Worm (Caenorhabditis elegans): ENCODE measurements around the gene cey-1.

cey-1 gene

DNA sequence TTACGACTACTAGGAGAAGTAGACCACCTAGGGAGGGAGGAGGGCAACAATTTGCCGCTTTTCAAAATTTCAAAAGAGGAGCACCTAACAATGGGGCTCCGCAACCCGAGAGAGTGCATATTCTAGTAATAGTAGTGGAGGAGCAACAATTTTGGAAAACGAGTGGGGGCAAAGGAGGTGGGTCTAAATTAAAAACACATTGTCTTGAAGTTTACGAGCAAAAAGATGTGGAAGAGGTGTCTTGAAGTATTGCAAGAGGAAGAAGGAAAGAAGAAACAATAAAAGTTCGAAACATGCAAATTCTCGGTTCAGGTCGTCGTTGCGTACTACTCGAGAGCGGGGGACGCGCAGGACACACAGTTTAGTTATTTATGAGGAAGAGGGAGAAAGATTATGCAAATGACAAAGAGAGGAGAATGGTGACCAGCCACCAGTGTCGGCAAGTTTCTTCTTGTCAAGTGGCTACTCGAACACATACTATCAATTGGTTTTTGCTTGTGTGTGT is 23.2 kb upstream of the cey-1 start:
- TF ChIP-seq ref-2 (tag; optimal IDR thresholded peaks at IDR 0.05) = peak; percentile 20
- no peak for TF ChIP-seq Y22D7AL.16 (tag; optimal IDR thresholded peaks at IDR 0.05)

- TF ChIP-seq nfya-1 (tag; optimal IDR thresholded peaks at IDR 0.05) (no peak), hlh-8 (tag; optimal IDR thresholded peaks at IDR 0.05) (no peak), unc-55 (GFP tag; optimal IDR thresholded peaks at IDR 0.05) (no peak), ama-1 (optimal IDR thresholded peaks at IDR 0.05) (no peak), ceh-2 (tag; optimal IDR thresholded peaks at IDR 0.05) (no peak), ref-2 (tag; optimal IDR thresholded peaks at IDR 0.05) (no peak), zip-5 (tag; optimal IDR thresholded peaks at IDR 0.05) (no peak), sox-2 (GFP tag; IDR thresholded peaks at IDR 0.05) (no peak), ceh-45 (GFP tag; IDR thresholded peaks at IDR 0.05) (no peak), nhr-11 (tag; optimal IDR thresholded peaks at IDR 0.05) (no peak)
Observed at ce11 chrII:11057256-11057655, 16.2 kb upstream of the cey-1 start.

ce11 chrII:11055223-11055622 is 14.2 kb upstream of the cey-1 start, which contains the start of gene F45E10.2:
TSS of gene F45E10.2 (minus strand) at chrII:11055323.
- TF ChIP-seq mec-3 (tag; optimal IDR thresholded peaks at IDR 0.05; ENCODE audit: borderline replicate concordance) (no peak), pha-2 (tag; optimal IDR thresholded peaks at IDR 0.05) (no peak), K02D7.2 (tag; optimal IDR thresholded peaks at IDR 0.05) (no peak), hlh-13 (GFP tag; optimal IDR thresholded peaks at IDR 0.05) (no peak), ceh-34 (tag; optimal IDR thresholded peaks at IDR 0.05) (no peak), ztf-16 (tag; optimal IDR thresholded peaks at IDR 0.05) (no peak), eyg-1 (tag; optimal IDR thresholded peaks at IDR 0.05) (no peak), ceh-31 (tag; optimal IDR thresholded peaks at IDR 0.05) (no peak), C38D4.7 (GFP tag; optimal IDR thresholded peaks at IDR 0.05) (no peak), ama-1 (optimal IDR thresholded peaks at IDR 0.05) (no peak), unc-86 (tag; optimal IDR thresholded peaks at IDR 0.05) (no peak), ceh-2 (tag; optimal IDR thresholded peaks at IDR 0.05) (no peak), nfya-1 (tag; optimal IDR thresholded peaks at IDR 0.05) (no peak), madf-2 (tag; optimal IDR thresholded peaks at IDR 0.05) (no peak), gmeb-2 (tag; optimal IDR thresholded peaks at IDR 0.05) (no peak), ceh-6 (GFP tag; optimal IDR thresholded peaks at IDR 0.05) (no peak), pag-3 (tag; optimal IDR thresholded peaks at IDR 0.05; ENCODE audit: borderline replicate concordance) (no peak), pax-1 (tag; optimal IDR thresholded peaks at IDR 0.05) (no peak), elt-4 (tag; optimal IDR thresholded peaks at IDR 0.05) (no peak), ahr-1 (tag; optimal IDR thresholded peaks at IDR 0.05) (no peak)

ce11 chrII:11052526-11052925 is 11.5 kb upstream of the cey-1 start:
- TF ChIP-seq hlh-8 (tag; optimal IDR thresholded peaks at IDR 0.05) (no peak), C08G9.2 (tag; optimal IDR thresholded peaks at IDR 0.05) (no peak), ceh-22 (tag; optimal IDR thresholded peaks at IDR 0.05) (no peak), sox-4 (tag; optimal IDR thresholded peaks at IDR 0.05) (no peak), pqm-1 (tag; optimal IDR thresholded peaks at IDR 0.05) (no peak), ttx-3 (tag; optimal IDR thresholded peaks at IDR 0.05) (no peak), ceh-30 (tag; optimal IDR thresholded peaks at IDR 0.05) (no peak), unc-42 (tag; optimal IDR thresholded peaks at IDR 0.05) (no peak), unc-3 (GFP tag; conservative IDR thresholded peaks at IDR 0.05) (no peak), unc-3 (tag; optimal IDR thresholded peaks at IDR 0.05) (no peak), ceh-6 (GFP tag; optimal IDR thresholded peaks at IDR 0.05) (no peak), sdc-2 (tag; optimal IDR thresholded peaks at IDR 0.05) (no peak), ceh-19 (GFP tag; optimal IDR thresholded peaks at IDR 0.05) (no peak), mec-3 (tag; optimal IDR thresholded peaks at IDR 0.05; ENCODE audit: borderline replicate concordance) (no peak)

All from whole organism, late embryonic.